Fruit fly (Drosophila melanogaster) whole organism, embryonic: Measurements from ENCODE around the gene Gclm.

Experiments
- Ada2b ChIP-seq: fragments of 200-800 bp; sonication (Bioruptor generic); IDR thresholded peaks from 2 replicates; pipeline ENCODE4 v1.3.6; 2022; ENCODE audit warnings: missing biosample characterization, missing genetic modification characterization
- B-H1 ChIP-seq: fragments of 200-800 bp; sonication (Bioruptor generic); IDR thresholded peaks from 3 replicates; pipeline ENCODE4 v1.3.6; 2022; ENCODE audit warnings: missing biosample characterization, missing genetic modification characterization
- CG10274 ChIP-seq: fragments of 200-800 bp; sonication (Bioruptor generic); optimal IDR thresholded peaks from 3 replicates; lab custom pipeline; 2017; ENCODE audit warnings: missing biosample characterization, mild to moderate bottlenecking, missing genetic modification characterization
- CG10565 ChIP-seq: fragments of 200-800 bp; sonication (Bioruptor generic); optimal IDR thresholded peaks from 3 replicates; lab custom pipeline; 2016; ENCODE audit warnings: missing biosample characterization, mild to moderate bottlenecking, missing genetic modification characterization
- CG11695 ChIP-seq: fragments of 200-800 bp; sonication (Bioruptor generic); IDR thresholded peaks from 3 replicates; pipeline ENCODE4 v1.3.6; 2022; ENCODE audit warnings: missing biosample characterization, missing genetic modification characterization
- CG13287 ChIP-seq: fragments of 200-800 bp; sonication (Bioruptor generic); IDR thresholded peaks from 2 replicates; pipeline ENCODE4 v1.3.6; 2022; ENCODE audit warnings: missing biosample characterization, missing genetic modification characterization; ENCODE audit not compliant: partially characterized antibody
- CG13624 ChIP-seq: fragments of 200-800 bp; sonication (Bioruptor generic); optimal IDR thresholded peaks from 2 replicates; lab custom pipeline; 2016; ENCODE audit warnings: missing biosample characterization, missing genetic modification characterization
- CG14441 ChIP-seq: fragments of 200-800 bp; sonication (Bioruptor generic); IDR thresholded peaks from 2 replicates; pipeline ENCODE4 v1.3.6; 2022; ENCODE audit warnings: missing biosample characterization, missing genetic modification characterization
- CG17359 ChIP-seq: fragments of 200-800 bp; sonication (Bioruptor generic); optimal IDR thresholded peaks from 3 replicates; lab custom pipeline; 2018; ENCODE audit warnings: missing biosample characterization, mild to moderate bottlenecking, missing genetic modification characterization, moderate library complexity
- CG18262 ChIP-seq: fragments of 200-800 bp; optimal IDR thresholded peaks from 3 replicates; lab custom pipeline; 2019; ENCODE audit warnings: missing biosample characterization, mild to moderate bottlenecking, missing genetic modification characterization, moderate library complexity
- CG2120 ChIP-seq: fragments of 200-800 bp; sonication (Bioruptor generic); optimal IDR thresholded peaks from 3 replicates; lab custom pipeline; 2016; ENCODE audit warnings: missing biosample characterization, missing genetic modification characterization
- CG2712 ChIP-seq: fragments of 200-800 bp; optimal IDR thresholded peaks from 3 replicates; lab custom pipeline; 2019; ENCODE audit warnings: missing biosample characterization, mild to moderate bottlenecking, missing genetic modification characterization, moderate library complexity
- CG30020 ChIP-seq: fragments of 200-800 bp; optimal IDR thresholded peaks from 2 replicates; lab custom pipeline; 2019; ENCODE audit warnings: missing biosample characterization, mild to moderate bottlenecking, missing genetic modification characterization, moderate library complexity
- CG31224 ChIP-seq: fragments of 200-800 bp; sonication (Bioruptor generic); IDR thresholded peaks from 2 replicates; pipeline ENCODE4 v1.3.6; 2022; ENCODE audit warnings: missing biosample characterization, missing genetic modification characterization
- CG3838 ChIP-seq: fragments of 200-800 bp; sonication (Bioruptor generic); optimal IDR thresholded peaks from 3 replicates; lab custom pipeline; 2016; ENCODE audit warnings: missing biosample characterization, missing genetic modification characterization
- CG4360 ChIP-seq: fragments of 200-800 bp; sonication (Bioruptor generic); IDR thresholded peaks from 2 replicates; pipeline ENCODE4 v1.3.6; 2022; ENCODE audit warnings: missing biosample characterization, missing genetic modification characterization
- CG6689 ChIP-seq: fragments of 200-800 bp; sonication (Bioruptor generic); IDR thresholded peaks from 2 replicates; pipeline ENCODE4 v1.3.6; 2022; ENCODE audit warnings: missing biosample characterization, missing genetic modification characterization
- Dek ChIP-seq: fragments of 200-800 bp; sonication (Bioruptor generic); optimal IDR thresholded peaks from 3 replicates; lab custom pipeline; 2019; ENCODE audit warnings: missing biosample characterization, mild to moderate bottlenecking, missing genetic modification characterization, moderate library complexity
- Drgx ChIP-seq: fragments of 200-800 bp; sonication (Bioruptor generic); IDR thresholded peaks from 2 replicates; pipeline ENCODE4 v1.3.6; 2022; ENCODE audit warnings: missing biosample characterization, missing genetic modification characterization
- Ets65A ChIP-seq: fragments of 200-800 bp; sonication (Bioruptor generic); peaks from one replicate; lab custom pipeline; 2016; ENCODE audit warnings: missing biosample characterization, missing genetic modification characterization
- Ets97D ChIP-seq: fragments of 200-800 bp; sonication (Bioruptor generic); optimal IDR thresholded peaks from 3 replicates; lab custom pipeline; 2016; ENCODE audit warnings: missing biosample characterization, missing genetic modification characterization
- Hand ChIP-seq: fragments of 200-800 bp; sonication (Bioruptor generic); optimal IDR thresholded peaks from 2 replicates; lab custom pipeline; 2017; ENCODE audit warnings: mild to moderate bottlenecking, missing biosample characterization, missing genetic modification reagents, missing genetic modification characterization
- Hsf ChIP-seq: fragments of 200-800 bp; sonication (Bioruptor generic); optimal IDR thresholded peaks from 3 replicates; lab custom pipeline; 2016; ENCODE audit warnings: missing biosample characterization, missing genetic modification characterization
- Med ChIP-seq: fragments of 200-800 bp; sonication (Bioruptor generic); peaks from one replicate; lab custom pipeline; 2016; ENCODE audit warnings: missing biosample characterization, missing genetic modification characterization, mild to moderate bottlenecking, inconsistent platforms, moderate library complexity
- Nf-YA ChIP-seq: fragments of 200-800 bp; sonication (Bioruptor generic); IDR thresholded peaks from 2 replicates; pipeline ENCODE4 v1.3.6; 2022; ENCODE audit warnings: missing biosample characterization, missing genetic modification characterization
- Oli ChIP-seq: fragments of 200-800 bp; sonication (Bioruptor generic); optimal IDR thresholded peaks from 2 replicates; lab custom pipeline; 2018; ENCODE audit warnings: missing biosample characterization, mild to moderate bottlenecking, missing genetic modification characterization, moderate library complexity
- Ptx1 ChIP-seq: fragments of 200-800 bp; sonication (Bioruptor generic); IDR thresholded peaks from 2 replicates; pipeline ENCODE4 v1.3.6; 2022; ENCODE audit warnings: missing biosample characterization, missing genetic modification characterization
- Xrp1 ChIP-seq: fragments of 200-800 bp; sonication (Bioruptor generic); IDR thresholded peaks from 2 replicates; pipeline ENCODE4 v1.3.6; 2022; ENCODE audit warnings: missing biosample characterization, missing genetic modification characterization
- YL-1 ChIP-seq: fragments of 200-800 bp; sonication (Bioruptor generic); optimal IDR thresholded peaks from 3 replicates; lab custom pipeline; 2017; ENCODE audit warnings: missing biosample characterization, mild to moderate bottlenecking, missing genetic modification characterization
- ara ChIP-seq: fragments of 200-800 bp; sonication (Bioruptor generic); IDR thresholded peaks from 2 replicates; pipeline ENCODE4 v1.3.6; 2022; ENCODE audit warnings: missing biosample characterization, missing genetic modification characterization
- ase ChIP-seq: fragments of 200-800 bp; sonication (Bioruptor generic); IDR thresholded peaks from 3 replicates; pipeline ENCODE4 v1.3.6; 2022; ENCODE audit warnings: missing biosample characterization, missing genetic modification characterization
- ci ChIP-seq: fragments of 200-800 bp; sonication (Bioruptor generic); IDR thresholded peaks from 3 replicates; pipeline ENCODE4 v1.3.6; 2022; ENCODE audit warnings: missing biosample characterization, missing genetic modification characterization
- dimm ChIP-seq: fragments of 200-800 bp; sonication (Bioruptor generic); IDR thresholded peaks from 2 replicates; pipeline ENCODE4 v1.3.6; 2022; ENCODE audit warnings: missing biosample characterization, missing genetic modification characterization
- esg ChIP-seq: fragments of 200-800 bp; sonication (Bioruptor generic); conservative IDR thresholded peaks from 2 replicates; pipeline ENCODE4 v1.3.6; 2022; ENCODE audit warnings: missing biosample characterization, missing genetic modification characterization
- fd64A ChIP-seq: fragments of 200-800 bp; sonication (Bioruptor generic); optimal IDR thresholded peaks from 3 replicates; lab custom pipeline; 2018; ENCODE audit warnings: missing biosample characterization, mild to moderate bottlenecking, missing genetic modification characterization
- maf-S ChIP-seq: fragments of 200-800 bp; sonication (Bioruptor generic); optimal IDR thresholded peaks from 2 replicates; lab custom pipeline; 2016; ENCODE audit warnings: missing biosample characterization, missing genetic modification characterization
- mam ChIP-seq: fragments of 200-800 bp; sonication (Bioruptor generic); optimal IDR thresholded peaks from 3 replicates; lab custom pipeline; 2016; ENCODE audit warnings: missing biosample characterization, missing genetic modification characterization
- mirr ChIP-seq: fragments of 200-800 bp; sonication (Bioruptor generic); optimal IDR thresholded peaks from 3 replicates; lab custom pipeline; 2018; ENCODE audit warnings: missing biosample characterization, mild to moderate bottlenecking, missing genetic modification characterization
- pan ChIP-seq, 4 experiments: fragments of >200 bp in 3 of 4; fragments of 200-800 bp in 1 of 4; sonication (Bioruptor generic) in 1 of 4; optimal IDR thresholded peaks in 3 of 4; IDR thresholded peaks in 1 of 4; 2 replicates each; pipeline versions ENCODE4 v1.3.6 to Lab custom; 2017 to 2022; ENCODE audit warnings: missing biosample characterization in 2 of 4, missing genetic modification characterization in 2 of 4, mixed read lengths in 1 of 4
- phol ChIP-seq: fragments of 200-800 bp; sonication (Bioruptor generic); optimal IDR thresholded peaks from 3 replicates; lab custom pipeline; 2018; ENCODE audit warnings: missing biosample characterization, mild to moderate bottlenecking, missing genetic modification characterization, moderate library complexity
- prd ChIP-seq, 3 experiments: fragments of >200 bp in 2 of 3; fragments of 200-800 bp in 1 of 3; sonication (Bioruptor generic) in 1 of 3; optimal IDR thresholded peaks in 2 of 3; IDR thresholded peaks in 1 of 3; 2 replicates in 2 of 3; 3 replicates in 1 of 3; pipeline versions ENCODE4 v1.3.6 to Lab custom; 2017 to 2022; ENCODE audit warnings: missing biosample characterization in 1 of 3, missing genetic modification characterization in 1 of 3
- psq ChIP-seq: fragments of 200-800 bp; sonication (Bioruptor generic); optimal IDR thresholded peaks from 2 replicates; lab custom pipeline; 2017; ENCODE audit warnings: missing biosample characterization, missing genetic modification characterization
- pzg ChIP-seq: fragments of 200-800 bp; sonication (Bioruptor generic); optimal IDR thresholded peaks from 3 replicates; lab custom pipeline; 2018; ENCODE audit warnings: missing biosample characterization, mild to moderate bottlenecking, missing genetic modification characterization, moderate library complexity
- sens ChIP-seq: fragments of 200-800 bp; sonication (Bioruptor generic); peaks from one replicate; lab custom pipeline; 2016; ENCODE audit warnings: missing biosample characterization, missing genetic modification characterization
- ssp ChIP-seq: fragments of 200-800 bp; sonication (Bioruptor generic); IDR thresholded peaks from 2 replicates; pipeline ENCODE4 v1.3.6; 2022; ENCODE audit warnings: missing biosample characterization, missing genetic modification characterization
- tgo ChIP-seq: fragments of 200-800 bp; sonication (Bioruptor generic); IDR thresholded peaks from 3 replicates; pipeline ENCODE4 v1.3.6; 2022; ENCODE audit warnings: missing biosample characterization, missing genetic modification characterization
- ttk ChIP-seq: fragments of 200-800 bp; sonication (Bioruptor generic); IDR thresholded peaks from 2 replicates; pipeline ENCODE4 v2.1.2; 2022; ENCODE audit warnings: missing biosample characterization, missing genetic modification characterization
- vvl ChIP-seq: fragments of 200-800 bp; sonication (Bioruptor generic); IDR thresholded peaks from 2 replicates; pipeline ENCODE4 v1.3.6; 2022; ENCODE audit warnings: missing biosample characterization, missing genetic modification characterization
- wek ChIP-seq: fragments of 200-800 bp; sonication (Bioruptor generic); optimal IDR thresholded peaks from 3 replicates; lab custom pipeline; 2018; ENCODE audit warnings: missing biosample characterization, mild to moderate bottlenecking, missing genetic modification characterization, moderate library complexity
- z ChIP-seq: fragments of 200-800 bp; sonication (Bioruptor generic); IDR thresholded peaks from 3 replicates; pipeline ENCODE4 v1.3.6; 2022; ENCODE audit warnings: missing biosample characterization, missing genetic modification characterization
- zfh1 ChIP-seq: fragments of 200-800 bp; sonication (Bioruptor generic); IDR thresholded peaks from 3 replicates; pipeline ENCODE4 v1.3.6; 2022; ENCODE audit warnings: missing biosample characterization, missing genetic modification characterization

Gclm gene

dm6 chr3R:22727857-22728256 lies 41.5 kb upstream of the Gclm start (continued):
- peak; percentile 28; the same call in 1 of the 2 replicates for TF ChIP-seq ssp (GFP tag; lab: Robert Waterston, UW)
- no peak for TF ChIP-seq maf-S (GFP tag; lab: Kevin White, UChicago)
- TF ChIP-seq CG18262 (tag; lab: Kevin White, UChicago): peak; percentile 25
- TF ChIP-seq Ada2b (GFP tag; lab: Robert Waterston, UW): no peak
- TF ChIP-seq Dek (tag; lab: Kevin White, UChicago): no peak
- peak; percentile 32; the same call in 1 of the 2 replicates for TF ChIP-seq CG14441 (GFP tag; lab: Robert Waterston, UW)
- no peak for TF ChIP-seq fd64A
- TF ChIP-seq CG10274 (GFP tag; lab: Kevin White, UChicago): no peak
- 0 out of 2 replicates have a peak, but pooled peaks have one; percentile 12 for TF ChIP-seq CG31224 (GFP tag; lab: Robert Waterston, UW)
- peak; percentile 33; the same call in 1 of the 3 replicates for TF ChIP-seq zfh1 (GFP tag; lab: Robert Waterston, UW)
- TF ChIP-seq CG3838: no peak
- no peak for TF ChIP-seq CG13287 (GFP tag; lab: Robert Waterston, UW)
- TF ChIP-seq ase: peak; percentile 41; the same call in 1 of the 3 replicates
- TF ChIP-seq mirr (GFP tag; lab: Kevin White, UChicago): no peak
- peak; percentile 46; the same call in 1 of the 3 replicates for TF ChIP-seq tgo
- no peak for TF ChIP-seq psq (GFP tag; lab: Kevin White, UChicago)
- no peak for TF ChIP-seq B-H1 (GFP tag; lab: Robert Waterston, UW)
- TF ChIP-seq z (GFP tag; lab: Robert Waterston, UW): no peak
- TF ChIP-seq vvl (GFP tag; lab: Robert Waterston, UW): peak; percentile 57; the same call in 1 of the 2 replicates
- peak; percentile 84 for TF ChIP-seq Ets65A
- no peak for TF ChIP-seq CG4360 (GFP tag; lab: Robert Waterston, UW)
- TF ChIP-seq Med: peak; percentile 65
- TF ChIP-seq Xrp1 (GFP tag; lab: Robert Waterston, UW): peak; percentile 61; the same call in 1 of the 2 replicates
- no peak for TF ChIP-seq pzg
- peak; percentile 45; the same call in 1 of the 2 replicates for TF ChIP-seq ttk (GFP tag; lab: Robert Waterston, UW)
- TF ChIP-seq mam (GFP tag; lab: Kevin White, UChicago): peak; percentile 7
- no peak for TF ChIP-seq prd (optimal IDR thresholded peaks at IDR 0.05; lab: Kevin White, UChicago)
- TF ChIP-seq prd (GFP tag; IDR thresholded peaks at IDR 0.05; lab: Robert Waterston, UW): peak; percentile 32; the same call in 1 of the 3 replicates
- TF ChIP-seq Nf-YA (GFP tag; lab: Robert Waterston, UW): no peak
- peak; percentile 27 for TF ChIP-seq CG2120 (GFP tag; lab: Kevin White, UChicago)
- peak; percentile 73 for TF ChIP-seq Ptx1 (GFP tag; lab: Robert Waterston, UW)
- TF ChIP-seq CG17359 (tag; lab: Kevin White, UChicago): peak; percentile 13
- no peak for TF ChIP-seq pan (optimal IDR thresholded peaks at IDR 0.05; lab: Kevin White, UChicago)
- peak in 1 of 2 experiments; percentile 75 for TF ChIP-seq pan (GFP tag; optimal IDR thresholded peaks at IDR 0.05 in 1 of 2, IDR thresholded peaks at IDR 0.05 in 1 of 2)
- TF ChIP-seq CG10565: no peak
- TF ChIP-seq esg: no peak
- no peak for TF ChIP-seq CG11695 (GFP tag; lab: Robert Waterston, UW)
- no peak for TF ChIP-seq CG30020 (tag; lab: Kevin White, UChicago)
- TF ChIP-seq YL-1 (GFP tag; lab: Kevin White, UChicago): no peak
- TF ChIP-seq CG13624 (GFP tag; lab: Kevin White, UChicago): peak; percentile 2
- no peak for TF ChIP-seq CG2712
- no peak for TF ChIP-seq ci (GFP tag; lab: Robert Waterston, UW)
- peak; percentile 7 for TF ChIP-seq Oli (tag; lab: Kevin White, UChicago)
- peak; percentile 41; the same call in 1 of the 2 replicates for TF ChIP-seq ara (GFP tag; lab: Robert Waterston, UW)
- no peak for TF ChIP-seq Hsf (GFP tag; lab: Kevin White, UChicago)
- TF ChIP-seq dimm: no peak
- TF ChIP-seq CG6689 (GFP tag; lab: Robert Waterston, UW): peak; percentile 17; the same call in 1 of the 2 replicates
- TF ChIP-seq sens (GFP tag; lab: Kevin White, UChicago): peak; percentile 22
- TF ChIP-seq phol (tag; lab: Kevin White, UChicago): peak; percentile 19
- no peak for TF ChIP-seq Ets97D (GFP tag; lab: Kevin White, UChicago)
- no peak for TF ChIP-seq Hand (GFP tag; lab: Kevin White, UChicago)
- no peak for TF ChIP-seq wek (GFP tag; lab: Kevin White, UChicago)
- peak; percentile 74 for TF ChIP-seq Drgx (GFP tag; lab: Robert Waterston, UW)
